Worm (Caenorhabditis elegans): ENCODE results near the gene papl-1.

papl-1 gene

ce11 chrV:12787026-12787425 is 27.5 kb upstream of the papl-1 start, which contains the start of gene fkb-4:
Gene fkb-4 (minus strand): TSS chrV:12787126.
- TF ChIP-seq ceh-16 (tag; optimal IDR thresholded peaks at IDR 0.05): no peak
- no peak for TF ChIP-seq snpc-4 (tag; optimal IDR thresholded peaks at IDR 0.05)
- no peak for TF ChIP-seq unc-39 (tag; optimal IDR thresholded peaks at IDR 0.05)

DNA sequence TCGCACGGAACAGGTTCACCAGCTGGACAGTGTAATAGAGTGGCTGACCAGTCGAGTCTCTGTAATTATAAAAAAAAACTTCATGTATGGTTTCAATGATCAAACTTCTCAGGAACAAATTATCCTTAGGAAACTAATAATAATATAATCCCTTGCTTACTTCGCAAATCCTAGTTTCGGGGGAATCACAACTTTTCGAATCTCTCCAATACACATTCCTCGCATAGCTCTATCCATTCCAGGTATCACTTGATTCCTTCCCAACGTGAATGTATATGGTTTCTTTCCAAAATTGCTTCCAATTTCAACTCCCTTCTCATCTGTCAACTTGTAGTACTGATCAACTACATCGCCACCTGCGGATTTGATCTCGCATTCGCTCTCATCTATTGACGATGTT is 26.8 kb upstream of the papl-1 start:
- TF ChIP-seq elt-1 (tag; optimal IDR thresholded peaks at IDR 0.05) (no peak), C34F6.9 (tag; optimal IDR thresholded peaks at IDR 0.05) (no peak), skn-1 (tag; optimal IDR thresholded peaks at IDR 0.05) (no peak), gmeb-1 (tag; optimal IDR thresholded peaks at IDR 0.05) (no peak), crh-2 (tag; optimal IDR thresholded peaks at IDR 0.05) (no peak), nhr-237 (tag; optimal IDR thresholded peaks at IDR 0.05) (no peak), nhr-77 (tag; optimal IDR thresholded peaks at IDR 0.05) (no peak), lin-39 (tag; optimal IDR thresholded peaks at IDR 0.05) (no peak), sem-4 (tag; optimal IDR thresholded peaks at IDR 0.05) (no peak), mab-5 (tag; optimal IDR thresholded peaks at IDR 0.05) (no peak), F13H6.1 (tag; optimal IDR thresholded peaks at IDR 0.05) (no peak)

ce11 chrV:12784861-12785260 is 25.3 kb upstream of the papl-1 start, which contains the start of gene sre-20:
Gene sre-20 (minus strand): TSS chrV:12784961.
- TF ChIP-seq skn-1 (tag; optimal IDR thresholded peaks at IDR 0.05) (no peak), nhr-21 (tag; optimal IDR thresholded peaks at IDR 0.05) (no peak), peb-1 (tag; optimal IDR thresholded peaks at IDR 0.05) (no peak)

- TF ChIP-seq aly-2 (tag; optimal IDR thresholded peaks at IDR 0.05): no peak
- no peak for TF ChIP-seq lin-11 (tag; optimal IDR thresholded peaks at IDR 0.05)
- TF ChIP-seq nhr-129 (tag; optimal IDR thresholded peaks at IDR 0.05): peak; percentile 70
- TF ChIP-seq F13H6.1 (tag; optimal IDR thresholded peaks at IDR 0.05): peak; percentile 10
- TF ChIP-seq snpc-4 (tag; optimal IDR thresholded peaks at IDR 0.05): no peak
- no peak for TF ChIP-seq nhr-11 (tag; optimal IDR thresholded peaks at IDR 0.05)
- no peak for TF ChIP-seq nhr-77 (tag; optimal IDR thresholded peaks at IDR 0.05)
- TF ChIP-seq C34F6.9 (tag; optimal IDR thresholded peaks at IDR 0.05): peak; percentile 38
- TF ChIP-seq ceh-82 (tag; optimal IDR thresholded peaks at IDR 0.05): no peak
- no peak for TF ChIP-seq unc-55 (GFP tag; optimal IDR thresholded peaks at IDR 0.05)
- no peak for TF ChIP-seq nhr-23 (tag; optimal IDR thresholded peaks at IDR 0.05)
- TF ChIP-seq crh-2 (tag; optimal IDR thresholded peaks at IDR 0.05): peak; percentile 18
- TF ChIP-seq dmd-4 (tag; optimal IDR thresholded peaks at IDR 0.05): no peak
- TF ChIP-seq lsy-2 (tag; optimal IDR thresholded peaks at IDR 0.05): peak in 1 of 2 experiments; percentile 5
- TF ChIP-seq fos-1 (tag; optimal IDR thresholded peaks at IDR 0.05): peak; percentile 45
- TF ChIP-seq lin-39 (tag; optimal IDR thresholded peaks at IDR 0.05): no peak
- TF ChIP-seq ama-1 (optimal IDR thresholded peaks at IDR 0.05): no peak
- TF ChIP-seq nhr-25 (tag; optimal IDR thresholded peaks at IDR 0.05): no peak
- no peak for TF ChIP-seq ztf-1 (GFP tag; conservative IDR thresholded peaks at IDR 0.05)
- TF ChIP-seq nhr-21 (tag; optimal IDR thresholded peaks at IDR 0.05): no peak
- no peak for TF ChIP-seq ztf-4 (tag; optimal IDR thresholded peaks at IDR 0.05)
- peak; percentile 39 for TF ChIP-seq gmeb-1 (tag; optimal IDR thresholded peaks at IDR 0.05)
- no peak for TF ChIP-seq ZK546.5 (tag; optimal IDR thresholded peaks at IDR 0.05)
- no peak for TF ChIP-seq zag-1 (tag; optimal IDR thresholded peaks at IDR 0.05)
- TF ChIP-seq egl-27 (tag; optimal IDR thresholded peaks at IDR 0.05): no peak
- TF ChIP-seq sma-3 (GFP tag; optimal IDR thresholded peaks at IDR 0.05): peak; percentile 49
- peak; percentile 18 for TF ChIP-seq lin-13 (GFP tag; optimal IDR thresholded peaks at IDR 0.05)
- peak; percentile 53 for TF ChIP-seq sma-9 (GFP tag; optimal IDR thresholded peaks at IDR 0.05)
- TF ChIP-seq sma-9 (tag; optimal IDR thresholded peaks at IDR 0.05): no peak
- TF ChIP-seq nhr-12 (tag; optimal IDR thresholded peaks at IDR 0.05): no peak
- TF ChIP-seq peb-1 (tag; optimal IDR thresholded peaks at IDR 0.05): no peak
- TF ChIP-seq mab-5 (tag; optimal IDR thresholded peaks at IDR 0.05): no peak
- TF ChIP-seq unc-39 (tag; optimal IDR thresholded peaks at IDR 0.05): no peak
Measured at ce11 chrV:12780248-12780647, 20.7 kb upstream of the papl-1 start.

- TF ChIP-seq sma-9 (GFP tag; optimal IDR thresholded peaks at IDR 0.05): no peak
- no peak for TF ChIP-seq sma-9 (tag; optimal IDR thresholded peaks at IDR 0.05)
- no peak for TF ChIP-seq R02D3.7 (tag; optimal IDR thresholded peaks at IDR 0.05)
- TF ChIP-seq nhr-21 (tag; optimal IDR thresholded peaks at IDR 0.05): no peak
- no peak for TF ChIP-seq crh-2 (tag; optimal IDR thresholded peaks at IDR 0.05)
Measured at ce11 chrV:12773852-12774251, 14.3 kb upstream of the papl-1 start.
